Worm (Caenorhabditis elegans) whole organism, L2 larva: ENCODE results near the gene C49C3.8.

Source experiments
- C34F6.9 ChIP-seq: fragments of 150-350 bp; optimal IDR thresholded peaks from 2 replicates; lab custom pipeline; 2014; ENCODE audit warnings: missing biosample characterization, missing genetic modification characterization
- F13H6.1 ChIP-seq: sonication (generic microtip); optimal IDR thresholded peaks from 2 replicates; lab custom pipeline; 2016; ENCODE audit warnings: missing genetic modification characterization, missing compliant biosample characterization
- ZK546.5 ChIP-seq: sonication (generic microtip); optimal IDR thresholded peaks from 2 replicates; lab custom pipeline; 2017; ENCODE audit warnings: missing biosample characterization, missing genetic modification characterization
- alr-1 ChIP-seq: fragments of 150-350 bp; optimal IDR thresholded peaks from 2 replicates; lab custom pipeline; 2014; ENCODE audit warnings: missing biosample characterization, missing genetic modification characterization
- ama-1 ChIP-seq: fragments of 150-350 bp; optimal IDR thresholded peaks from 2 replicates; lab custom pipeline; 2018; ENCODE audit warnings: inconsistent platforms
- blmp-1 ChIP-seq: sonication (generic microtip); optimal IDR thresholded peaks from 2 replicates; lab custom pipeline; 2017; ENCODE audit warnings: missing genetic modification characterization, mild to moderate bottlenecking, missing compliant biosample characterization, antibody characterized with exemption, moderate library complexity; ENCODE audit not compliant: insufficient read depth
- ceh-16 ChIP-seq: fragments of 150-350 bp; optimal IDR thresholded peaks from 2 replicates; lab custom pipeline; 2014; ENCODE audit warnings: missing biosample characterization, missing genetic modification characterization
- ceh-82 ChIP-seq: fragments of 150-350 bp; optimal IDR thresholded peaks from 2 replicates; lab custom pipeline; 2014; ENCODE audit warnings: missing biosample characterization, missing genetic modification characterization
- crh-2 ChIP-seq: sonication (generic microtip); optimal IDR thresholded peaks from 2 replicates; lab custom pipeline; 2017; ENCODE audit warnings: missing biosample characterization, missing genetic modification characterization
- egl-27 ChIP-seq: sonication (generic microtip); optimal IDR thresholded peaks from 3 replicates; lab custom pipeline; 2017; ENCODE audit warnings: missing biosample characterization, missing genetic modification reagents, missing genetic modification characterization
- elt-1 ChIP-seq: fragments of 150-350 bp; optimal IDR thresholded peaks from 2 replicates; lab custom pipeline; 2014; ENCODE audit warnings: missing biosample characterization, missing genetic modification characterization
- elt-3 ChIP-seq: sonication (generic microtip); optimal IDR thresholded peaks from 2 replicates; lab custom pipeline; 2017; ENCODE audit warnings: missing biosample characterization, missing genetic modification characterization
- fos-1 ChIP-seq: fragments of 150-350 bp; optimal IDR thresholded peaks from 2 replicates; lab custom pipeline; 2014; ENCODE audit warnings: missing biosample characterization, missing genetic modification characterization
- gmeb-1 ChIP-seq: fragments of 150-350 bp; optimal IDR thresholded peaks from 2 replicates; lab custom pipeline; 2014; ENCODE audit warnings: missing biosample characterization, missing genetic modification characterization
- lin-11 ChIP-seq: fragments of 150-350 bp; sonication (generic microtip); optimal IDR thresholded peaks from 2 replicates; lab custom pipeline; 2014; ENCODE audit warnings: missing biosample characterization, missing genetic modification characterization, inconsistent platforms, mixed read lengths
- lin-13 ChIP-seq: fragments of 150-350 bp; optimal IDR thresholded peaks from 2 replicates; lab custom pipeline; 2014; ENCODE audit warnings: missing biosample characterization, missing genetic modification reagents, missing genetic modification characterization
- lin-39 ChIP-seq: fragments of 150-350 bp; optimal IDR thresholded peaks from 2 replicates; lab custom pipeline; 2014; ENCODE audit warnings: missing biosample characterization, missing genetic modification reagents, missing genetic modification characterization
- lsy-2 ChIP-seq, 2 experiments: fragments of 150-350 bp in 1 of 2; sonication (generic microtip) in 1 of 2; optimal IDR thresholded peaks; 2 replicates each; lab custom pipeline; 2014 to 2017; ENCODE audit warnings: missing biosample characterization in 2 of 2, missing genetic modification characterization in 2 of 2
- mbf-1 ChIP-seq: sonication (generic microtip); optimal IDR thresholded peaks from 2 replicates; lab custom pipeline; 2017; ENCODE audit warnings: missing biosample characterization, missing genetic modification characterization
- mdl-1 ChIP-seq, 2 experiments: fragments of 150-350 bp in 1 of 2; sonication (generic microtip) in 1 of 2; optimal IDR thresholded peaks; 2 replicates each; lab custom pipeline; 2017; ENCODE audit warnings: missing biosample characterization in 2 of 2, missing genetic modification characterization in 2 of 2
- nhr-11 ChIP-seq: fragments of 150-350 bp; optimal IDR thresholded peaks from 2 replicates; lab custom pipeline; 2014; ENCODE audit warnings: missing biosample characterization, missing genetic modification characterization
- nhr-12 ChIP-seq: fragments of 150-350 bp; optimal IDR thresholded peaks from 2 replicates; lab custom pipeline; 2014; ENCODE audit warnings: missing biosample characterization, missing genetic modification characterization
- nhr-129 ChIP-seq: fragments of 150-350 bp; optimal IDR thresholded peaks from 2 replicates; lab custom pipeline; 2014; ENCODE audit warnings: missing biosample characterization, missing genetic modification characterization
- nhr-21 ChIP-seq: fragments of 150-350 bp; optimal IDR thresholded peaks from 2 replicates; lab custom pipeline; 2014; ENCODE audit warnings: missing biosample characterization, missing genetic modification characterization
- nhr-25 ChIP-seq: fragments of 150-350 bp; sonication (generic microtip); optimal IDR thresholded peaks from 3 replicates; lab custom pipeline; 2014; ENCODE audit warnings: missing biosample characterization, missing genetic modification characterization
- nhr-77 ChIP-seq: fragments of 150-350 bp; optimal IDR thresholded peaks from 2 replicates; lab custom pipeline; 2014; ENCODE audit warnings: missing biosample characterization, missing genetic modification characterization
- peb-1 ChIP-seq: fragments of 150-350 bp; optimal IDR thresholded peaks from 2 replicates; lab custom pipeline; 2014; ENCODE audit warnings: missing biosample characterization, missing genetic modification characterization
- sma-3 ChIP-seq: sonication (generic microtip); optimal IDR thresholded peaks from 2 replicates; lab custom pipeline; 2016; ENCODE audit warnings: missing genetic modification reagents, missing genetic modification characterization, missing compliant biosample characterization
- sma-9 ChIP-seq, 2 experiments: fragments of 150-350 bp in 1 of 2; sonication (generic microtip) in 1 of 2; optimal IDR thresholded peaks; 2 replicates each; lab custom pipeline; 2014 to 2016; ENCODE audit warnings: missing genetic modification characterization in 2 of 2, mild to moderate bottlenecking in 1 of 2, missing biosample characterization in 1 of 2, missing compliant biosample characterization in 1 of 2, missing genetic modification reagents in 1 of 2, moderate library complexity in 1 of 2
- unc-39 ChIP-seq: fragments of 150-350 bp; optimal IDR thresholded peaks from 2 replicates; lab custom pipeline; 2014; ENCODE audit warnings: missing biosample characterization, missing genetic modification characterization
- unc-55 ChIP-seq: fragments of 150-350 bp; sonication (generic microtip); optimal IDR thresholded peaks from 3 replicates; lab custom pipeline; 2014; ENCODE audit warnings: missing biosample characterization, missing genetic modification reagents, missing genetic modification characterization
- unc-62 ChIP-seq: fragments of 150-350 bp; optimal IDR thresholded peaks from 2 replicates; lab custom pipeline; 2014; ENCODE audit warnings: missing biosample characterization, missing genetic modification reagents, missing genetic modification characterization
- zag-1 ChIP-seq: fragments of 150-350 bp; optimal IDR thresholded peaks from 2 replicates; lab custom pipeline; 2014; ENCODE audit warnings: missing biosample characterization, missing genetic modification characterization
- ztf-11 ChIP-seq: sonication (generic microtip); optimal IDR thresholded peaks from 2 replicates; lab custom pipeline; 2017; ENCODE audit warnings: missing biosample characterization, missing genetic modification characterization

C49C3.8 gene

DNA sequence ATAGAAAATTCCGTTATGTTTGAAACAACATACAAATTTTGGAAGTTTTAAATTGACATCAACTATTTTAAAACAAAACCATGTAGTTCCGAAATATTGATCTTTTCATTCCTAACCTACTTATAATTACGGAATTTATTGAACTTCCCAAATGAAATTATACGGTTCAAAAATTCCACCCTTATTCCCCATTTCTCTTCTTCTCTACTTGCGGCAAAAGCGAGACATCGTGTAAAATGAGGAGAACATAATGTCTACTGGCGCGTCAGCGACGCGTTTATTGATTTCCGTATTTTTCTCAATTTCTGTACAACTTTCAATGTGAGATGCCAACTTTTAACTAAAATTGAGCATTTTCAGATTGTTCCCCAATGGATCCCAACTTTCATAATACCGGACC is 6.2 kb upstream of the C49C3.8 start, which contains the start of gene ceh-88:
ceh-88 (plus strand) TSS at position 355 of the 400 bp plus-strand sequence.
- TF ChIP-seq ztf-11 (no peak), mbf-1 (no peak), egl-27 (no peak), nhr-77 (tag; lab: Kevin White, UChicago) (no peak), C34F6.9 (tag; lab: Kevin White, UChicago) (peak; percentile 37), gmeb-1 (tag; lab: Kevin White, UChicago) (no peak)

ce11 chrIV:17331100-17331577 is 3.9 kb upstream of the C49C3.8 start, which contains the start of gene C49C3.6:
Gene C49C3.6, plus strand, starts transcription at chrIV:17331527.
- peak; percentile 12 for TF ChIP-seq nhr-25 (tag; lab: Kevin White, UChicago)
- no peak for TF ChIP-seq mdl-1 (tag; optimal IDR thresholded peaks at IDR 0.05; lab: Kevin White, UChicago)
- peak; percentile 31 for TF ChIP-seq C34F6.9 (tag; lab: Kevin White, UChicago)
- TF ChIP-seq ceh-16 (tag; lab: Kevin White, UChicago): no peak
- TF ChIP-seq blmp-1 (tag; lab: Kevin White, UChicago): no peak
- no peak for TF ChIP-seq elt-3
- TF ChIP-seq lin-13 (GFP tag; lab: Kevin White, UChicago): peak; percentile 14
- TF ChIP-seq unc-62 (GFP tag; lab: Kevin White, UChicago): no peak
- peak in 1 of 2 experiments; percentile 36 for TF ChIP-seq lsy-2 (tag; optimal IDR thresholded peaks at IDR 0.05; lab: Kevin White, UChicago)
- no peak for TF ChIP-seq peb-1 (tag; lab: Kevin White, UChicago)
- no peak for TF ChIP-seq ZK546.5 (tag; lab: Kevin White, UChicago)
- TF ChIP-seq unc-39: no peak
- TF ChIP-seq unc-55: peak; percentile 29

- no peak for TF ChIP-seq sma-9 (GFP tag; optimal IDR thresholded peaks at IDR 0.05; lab: Kevin White, UChicago)
- no peak for TF ChIP-seq sma-9 (tag; optimal IDR thresholded peaks at IDR 0.05; lab: Kevin White, UChicago)
- TF ChIP-seq nhr-25 (tag; lab: Kevin White, UChicago): no peak
- no peak for TF ChIP-seq ama-1 (lab: Kevin White, UChicago)
- TF ChIP-seq sma-3 (GFP tag; lab: Kevin White, UChicago): no peak
- TF ChIP-seq C34F6.9 (tag; lab: Kevin White, UChicago): no peak
- TF ChIP-seq lin-11: no peak
- TF ChIP-seq unc-62 (GFP tag; lab: Kevin White, UChicago): no peak
- TF ChIP-seq lin-39: no peak
- TF ChIP-seq lsy-2 (tag; optimal IDR thresholded peaks at IDR 0.05; lab: Kevin White, UChicago): no peak
- no peak for TF ChIP-seq zag-1
- TF ChIP-seq ceh-82 (tag; lab: Kevin White, UChicago): no peak
- TF ChIP-seq peb-1 (tag; lab: Kevin White, UChicago): no peak
- TF ChIP-seq nhr-11: no peak
- no peak for TF ChIP-seq ZK546.5 (tag; lab: Kevin White, UChicago)
Measured at ce11 chrIV:17332261-17332660, 2.7 kb upstream of the C49C3.8 start, which contains the start of gene C49C3.7. Gene C49C3.7, plus strand, starts transcription at chrIV:17332561.

ce11 chrIV:17333542-17334281 is 1.3 kb upstream of the C49C3.8 start, which contains the start of gene C49C3.15:
Gene C49C3.15, plus strand, starts transcription at chrIV:17334231.
- TF ChIP-seq mbf-1 (no peak), elt-1 (tag; lab: Kevin White, UChicago) (no peak), fos-1 (tag; lab: Kevin White, UChicago) (no peak), unc-62 (GFP tag; lab: Kevin White, UChicago) (no peak), lsy-2 (tag; optimal IDR thresholded peaks at IDR 0.05; lab: Kevin White, UChicago) (peak in 1 of 2 experiments; percentile 65), ztf-11 (no peak), nhr-12 (tag; lab: Kevin White, UChicago) (no peak), C34F6.9 (tag; lab: Kevin White, UChicago) (peak; percentile 73), ama-1 (lab: Kevin White, UChicago) (no peak), crh-2 (peak; percentile 62), alr-1 (tag; lab: Kevin White, UChicago) (no peak), nhr-129 (tag; lab: Kevin White, UChicago) (peak; percentile 41), F13H6.1 (tag; lab: Kevin White, UChicago) (no peak), unc-55 (peak; percentile 61), unc-39 (no peak), sma-9 (GFP tag; optimal IDR thresholded peaks at IDR 0.05; lab: Kevin White, UChicago) (no peak), sma-9 (tag; optimal IDR thresholded peaks at IDR 0.05; lab: Kevin White, UChicago) (no peak), ceh-16 (tag; lab: Kevin White, UChicago) (no peak), lin-13 (GFP tag; lab: Kevin White, UChicago) (no peak), nhr-21 (tag; lab: Kevin White, UChicago) (no peak), sma-3 (GFP tag; lab: Kevin White, UChicago) (no peak)
